Fruit fly (Drosophila melanogaster) whole organism, prepupa: ENCODE results near the gene CG14615.

Experiments used
- Blimp-1 ChIP-seq: fragments of 200-800 bp; sonication (Bioruptor generic); optimal IDR thresholded peaks from 3 replicates; lab custom pipeline; 2017; ENCODE audit warnings: missing biosample characterization, missing genetic modification characterization, mild to moderate bottlenecking, moderate library complexity, missing genetic modification reagents
- CG10631 ChIP-seq: fragments of 200-800 bp; sonication (Bioruptor generic); optimal IDR thresholded peaks from 2 replicates; lab custom pipeline; 2016; ENCODE audit warnings: missing biosample characterization, missing genetic modification characterization
- CG10669 ChIP-seq: fragments of 200-800 bp; sonication (Bioruptor generic); optimal IDR thresholded peaks from 3 replicates; lab custom pipeline; 2018; ENCODE audit warnings: missing biosample characterization, mild to moderate bottlenecking, missing genetic modification characterization, moderate library complexity
- CG11294 ChIP-seq: fragments of 200-800 bp; sonication (Bioruptor generic); IDR thresholded peaks from 2 replicates; pipeline ENCODE4 v1.3.6; 2022; ENCODE audit warnings: missing biosample characterization, missing genetic modification characterization
- CG11902 ChIP-seq: fragments of 200-800 bp; sonication (Bioruptor generic); optimal IDR thresholded peaks from 3 replicates; lab custom pipeline; 2016; ENCODE audit warnings: missing biosample characterization, missing genetic modification characterization
- CG15336 ChIP-seq: fragments of 200-800 bp; sonication (Bioruptor generic); IDR thresholded peaks from 2 replicates; pipeline ENCODE4 v1.3.6; 2022; ENCODE audit warnings: missing biosample characterization, missing genetic modification characterization
- CG16779 ChIP-seq: fragments of 200-800 bp; sonication (Bioruptor generic); optimal IDR thresholded peaks from 3 replicates; lab custom pipeline; 2017; ENCODE audit warnings: missing biosample characterization, mild to moderate bottlenecking, missing genetic modification characterization
- CG3032 ChIP-seq: fragments of 200-800 bp; optimal IDR thresholded peaks from 2 replicates; lab custom pipeline; 2019; ENCODE audit warnings: missing biosample characterization, mild to moderate bottlenecking, missing genetic modification characterization, moderate library complexity
- CG32006 ChIP-seq: fragments of 200-800 bp; sonication (Bioruptor generic); optimal IDR thresholded peaks from 3 replicates; lab custom pipeline; 2017; ENCODE audit warnings: missing biosample characterization, mild to moderate bottlenecking, missing genetic modification characterization
- CG4318 ChIP-seq: fragments of 200-800 bp; sonication (Bioruptor generic); optimal IDR thresholded peaks from 3 replicates; lab custom pipeline; 2017; ENCODE audit warnings: missing biosample characterization, mild to moderate bottlenecking, missing genetic modification characterization
- CG6163 ChIP-seq: fragments of 200-800 bp; sonication (Bioruptor generic); IDR thresholded peaks from 3 replicates; pipeline ENCODE4 v1.3.6; 2022; ENCODE audit warnings: missing biosample characterization, missing genetic modification characterization
- CG6276 ChIP-seq: fragments of 200-800 bp; sonication (Bioruptor generic); optimal IDR thresholded peaks from 2 replicates; lab custom pipeline; 2017; ENCODE audit warnings: missing biosample characterization, mild to moderate bottlenecking, missing genetic modification characterization
- CG6792 ChIP-seq: fragments of 200-800 bp; sonication (Bioruptor generic); optimal IDR thresholded peaks from 3 replicates; lab custom pipeline; 2016; ENCODE audit warnings: missing biosample characterization, missing genetic modification characterization
- CG6808 ChIP-seq: fragments of 200-800 bp; sonication (Bioruptor generic); optimal IDR thresholded peaks from 3 replicates; lab custom pipeline; 2017; ENCODE audit warnings: missing biosample characterization, missing genetic modification characterization, mild to moderate bottlenecking, moderate library complexity, missing genetic modification reagents
- CG7368 ChIP-seq: fragments of 200-800 bp; sonication (Bioruptor generic); optimal IDR thresholded peaks from 3 replicates; lab custom pipeline; 2016; ENCODE audit warnings: missing biosample characterization, missing genetic modification characterization
- CG8632 ChIP-seq: fragments of 200-800 bp; sonication (Bioruptor generic); optimal IDR thresholded peaks from 3 replicates; lab custom pipeline; 2016; ENCODE audit warnings: missing biosample characterization, missing genetic modification characterization
- CG9139 ChIP-seq: fragments of 200-800 bp; sonication (Bioruptor generic); optimal IDR thresholded peaks from 3 replicates; lab custom pipeline; 2017; ENCODE audit warnings: missing biosample characterization, mild to moderate bottlenecking, missing genetic modification characterization
- Eip78C ChIP-seq: fragments of 200-800 bp; sonication (Bioruptor generic); peaks from one replicate; lab custom pipeline; 2016; ENCODE audit warnings: missing biosample characterization, missing genetic modification characterization
- Hr38 ChIP-seq: sonication (Bioruptor generic); optimal IDR thresholded peaks from 2 replicates; lab custom pipeline; 2016; ENCODE audit warnings: missing biosample characterization, missing genetic modification characterization
- Hr39 ChIP-seq: fragments of 200-800 bp; sonication (Bioruptor generic); optimal IDR thresholded peaks from 2 replicates; lab custom pipeline; 2016; ENCODE audit warnings: missing biosample characterization, missing genetic modification characterization
- Hr4 ChIP-seq: fragments of 200-800 bp; sonication (Bioruptor generic); optimal IDR thresholded peaks from 3 replicates; lab custom pipeline; 2016; ENCODE audit warnings: missing biosample characterization, missing genetic modification characterization
- Sox102F ChIP-seq: fragments of 200-800 bp; sonication (Bioruptor generic); optimal IDR thresholded peaks from 2 replicates; lab custom pipeline; 2016; ENCODE audit warnings: missing biosample characterization, mild to moderate bottlenecking, missing genetic modification characterization
- Sox14 ChIP-seq: fragments of 200-800 bp; sonication (Bioruptor generic); optimal IDR thresholded peaks from 3 replicates; lab custom pipeline; 2016; ENCODE audit warnings: missing biosample characterization, missing genetic modification characterization
- Sox15 ChIP-seq: fragments of 200-800 bp; sonication (Bioruptor generic); optimal IDR thresholded peaks from 3 replicates; lab custom pipeline; 2016; ENCODE audit warnings: missing biosample characterization, missing genetic modification characterization
- cyc ChIP-seq: fragments of 200-800 bp; sonication (Bioruptor generic); optimal IDR thresholded peaks from 3 replicates; lab custom pipeline; 2016; ENCODE audit warnings: missing biosample characterization, missing genetic modification characterization
- dac ChIP-seq: fragments of 200-800 bp; sonication (Bioruptor generic); optimal IDR thresholded peaks from 2 replicates; lab custom pipeline; 2017; ENCODE audit warnings: missing biosample characterization, mild to moderate bottlenecking, missing genetic modification characterization
- dsx ChIP-seq: fragments of 200-800 bp; optimal IDR thresholded peaks from 3 replicates; lab custom pipeline; 2019; ENCODE audit warnings: missing biosample characterization, mild to moderate bottlenecking, missing genetic modification characterization, moderate library complexity; ENCODE audit not compliant: poor library complexity, severe bottlenecking
- fd59A ChIP-seq: fragments of 200-800 bp; sonication (Bioruptor generic); optimal IDR thresholded peaks from 2 replicates; lab custom pipeline; 2017; ENCODE audit warnings: missing biosample characterization, mild to moderate bottlenecking, missing genetic modification characterization, missing genetic modification reagents
- fd85E ChIP-seq: fragments of 200-800 bp; sonication (Bioruptor generic); optimal IDR thresholded peaks from 3 replicates; lab custom pipeline; 2016; ENCODE audit warnings: missing biosample characterization, missing genetic modification characterization
- fkh ChIP-seq: fragments of 200-800 bp; sonication (Bioruptor generic); optimal IDR thresholded peaks from 3 replicates; lab custom pipeline; 2017; ENCODE audit warnings: missing biosample characterization, mild to moderate bottlenecking, missing genetic modification characterization, moderate library complexity
- pdm3 ChIP-seq: fragments of 200-800 bp; sonication (Bioruptor generic); optimal IDR thresholded peaks from 3 replicates; lab custom pipeline; 2016; ENCODE audit warnings: missing biosample characterization, missing genetic modification characterization
- salr ChIP-seq, 2 experiments: fragments of 200-800 bp; sonication (Bioruptor generic); optimal IDR thresholded peaks; 3 replicates each; lab custom pipeline; 2016 to 2018; ENCODE audit warnings: missing biosample characterization in 2 of 2, missing genetic modification characterization in 2 of 2, mild to moderate bottlenecking in 1 of 2
- spab ChIP-seq: fragments of 200-800 bp; sonication (Bioruptor generic); optimal IDR thresholded peaks from 2 replicates; lab custom pipeline; 2017; ENCODE audit warnings: missing biosample characterization, mild to moderate bottlenecking, missing genetic modification characterization, missing genetic modification reagents
- ss ChIP-seq, 2 experiments: fragments of 200-800 bp; sonication (Bioruptor generic); optimal IDR thresholded peaks; 2 replicates in 1 of 2; 3 replicates in 1 of 2; lab custom pipeline; 2017 to 2018; ENCODE audit warnings: mild to moderate bottlenecking in 2 of 2, missing biosample characterization in 2 of 2, missing genetic modification characterization in 2 of 2, moderate library complexity in 1 of 2
- svp ChIP-seq: fragments of 200-800 bp; sonication (Bioruptor generic); peaks from one replicate; lab custom pipeline; 2016; ENCODE audit warnings: missing biosample characterization, missing genetic modification characterization
- topi ChIP-seq: fragments of 200-800 bp; sonication (Bioruptor generic); optimal IDR thresholded peaks from 3 replicates; lab custom pipeline; 2016; ENCODE audit warnings: missing biosample characterization, missing genetic modification characterization
- vri ChIP-seq: fragments of 200-800 bp; sonication (Bioruptor generic); optimal IDR thresholded peaks from 3 replicates; lab custom pipeline; 2016; ENCODE audit warnings: missing biosample characterization, mild to moderate bottlenecking, missing genetic modification characterization

Gene CG14615

DNA sequence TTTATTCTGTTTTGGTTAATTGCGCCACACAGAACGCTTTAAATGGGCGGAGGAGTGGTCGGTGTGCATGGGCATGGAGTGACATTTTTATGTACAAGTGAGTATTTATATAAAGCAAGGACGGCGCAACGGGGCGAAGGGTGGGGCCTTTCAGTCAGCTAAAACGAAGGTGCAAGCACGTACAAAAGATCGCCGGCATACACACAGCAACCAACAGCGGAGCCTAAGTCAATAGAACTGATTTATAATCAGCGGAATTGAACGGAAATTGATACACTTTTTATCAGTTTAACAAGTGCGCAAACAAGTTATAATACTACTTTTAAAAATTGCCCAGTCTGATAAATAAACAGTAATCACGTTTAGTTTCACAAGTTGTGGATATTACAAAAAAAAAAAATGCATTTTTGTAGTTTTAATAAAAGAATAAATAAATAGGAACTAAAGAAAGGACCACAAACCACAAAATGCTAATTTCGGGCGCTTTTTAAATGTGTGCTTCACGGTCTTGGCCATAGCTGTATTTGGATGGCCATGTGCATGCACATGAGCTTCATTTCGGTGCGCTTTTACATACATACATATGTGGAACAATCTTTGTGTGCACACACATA is 30.0 kb upstream of the CG14615 start (continued):
- TF ChIP-seq fd85E (GFP tag; lab: Kevin White, UChicago), result no peak
- TF ChIP-seq Sox14 (GFP tag; lab: Kevin White, UChicago), result peak; percentile 65
- peak; percentile 88 for TF ChIP-seq Eip78C (GFP tag; lab: Kevin White, UChicago)
- TF ChIP-seq Blimp-1 (GFP tag; lab: Kevin White, UChicago), result peak; percentile 44
- TF ChIP-seq ss (GFP tag; optimal IDR thresholded peaks at IDR 0.05; lab: Kevin White, UChicago), result peak; percentile 16 to 26
- no peak for TF ChIP-seq fd59A (GFP tag; lab: Kevin White, UChicago)
- TF ChIP-seq CG6792 (GFP tag; lab: Kevin White, UChicago), result peak; percentile 61
- TF ChIP-seq dsx (GFP tag; lab: Kevin White, UChicago), result peak; percentile 16
- TF ChIP-seq Hr4 (GFP tag; lab: Kevin White, UChicago), result peak; percentile 68
- peak; percentile 72 for TF ChIP-seq CG15336 (GFP tag; lab: Robert Waterston, UW)
- TF ChIP-seq vri (GFP tag; lab: Kevin White, UChicago), result no peak
- peak; percentile 35 for TF ChIP-seq Sox15 (GFP tag; lab: Kevin White, UChicago)
- peak; percentile 73 for TF ChIP-seq CG32006 (GFP tag; lab: Kevin White, UChicago)
- peak; percentile 67 for TF ChIP-seq Hr39 (GFP tag; lab: Kevin White, UChicago)
- TF ChIP-seq CG10669, result peak; percentile 42
- peak; percentile 35 for TF ChIP-seq CG3032
- peak; percentile 70 for TF ChIP-seq Sox102F (GFP tag; lab: Kevin White, UChicago)
- TF ChIP-seq CG16779 (tag; lab: Kevin White, UChicago), result no peak
- TF ChIP-seq CG6808 (GFP tag; lab: Kevin White, UChicago), result peak; percentile 22
- TF ChIP-seq dac (GFP tag; lab: Kevin White, UChicago), result peak; percentile 1
- TF ChIP-seq CG10631 (GFP tag; lab: Kevin White, UChicago), result peak; percentile 42
- peak; percentile 87 for TF ChIP-seq svp (GFP tag; lab: Kevin White, UChicago)
- TF ChIP-seq CG8632 (GFP tag; lab: Kevin White, UChicago), result peak; percentile 70
- TF ChIP-seq CG11902 (GFP tag; lab: Kevin White, UChicago), result peak; percentile 41
- peak in 1 of 2 experiments; percentile 49 for TF ChIP-seq salr (GFP tag; optimal IDR thresholded peaks at IDR 0.05; lab: Kevin White, UChicago)
- peak; percentile 72 for TF ChIP-seq CG6276 (GFP tag; lab: Kevin White, UChicago)
- peak; percentile 82 for TF ChIP-seq topi (GFP tag; lab: Kevin White, UChicago)
- TF ChIP-seq CG7368 (GFP tag; lab: Kevin White, UChicago), result peak; percentile 17
- peak; percentile 11 for TF ChIP-seq CG4318 (GFP tag; lab: Kevin White, UChicago)
- TF ChIP-seq cyc (GFP tag; lab: Kevin White, UChicago), result peak; percentile 70
- peak; percentile 29; the same call in 1 of the 3 replicates for TF ChIP-seq CG6163 (GFP tag; lab: Robert Waterston, UW)
- TF ChIP-seq spab (GFP tag; lab: Kevin White, UChicago), result peak; percentile 28
- peak; percentile 61 for TF ChIP-seq pdm3
- TF ChIP-seq CG11294 (GFP tag; lab: Robert Waterston, UW), result peak; percentile 45; the same call in 1 of the 2 replicates
- TF ChIP-seq Hr38 (GFP tag; lab: Kevin White, UChicago), result no peak
- TF ChIP-seq CG9139 (GFP tag; lab: Kevin White, UChicago), result no peak
- no peak for TF ChIP-seq fkh (GFP tag; lab: Kevin White, UChicago)
- TF ChIP-seq, all 60 proteins: peak for 51
